Worm (Caenorhabditis elegans): ENCODE measurements around the gene clec-122.

DNA sequence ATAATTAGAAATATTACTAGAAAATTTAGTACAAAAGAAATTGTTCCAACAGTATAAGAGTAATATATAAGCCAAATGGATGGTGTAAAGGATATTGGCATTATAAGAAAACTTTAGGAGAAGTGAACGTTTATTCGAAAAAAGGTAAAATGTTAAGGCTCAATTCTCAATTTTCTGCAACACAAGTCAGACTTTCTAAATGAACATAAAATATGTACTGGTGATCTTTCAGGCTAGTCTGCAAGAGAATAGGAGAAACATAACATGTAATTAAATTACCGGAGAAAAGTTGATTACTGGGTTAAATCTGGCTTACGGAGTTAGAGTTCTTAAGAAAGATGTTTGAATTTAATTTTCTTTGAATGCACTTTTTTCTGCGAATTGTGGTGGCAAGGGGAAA is 50.9 kb downstream of the clec-122 start, which contains the start of gene sri-33:
- TF ChIP-seq aha-1 (tag; optimal IDR thresholded peaks at IDR 0.05) (no peak), lin-15B (tag; optimal IDR thresholded peaks at IDR 0.05) (no peak), nhr-237 (tag; optimal IDR thresholded peaks at IDR 0.05) (no peak), ama-1 (optimal IDR thresholded peaks at IDR 0.05) (no peak), elt-3 (tag; optimal IDR thresholded peaks at IDR 0.05) (no peak), mdl-1 (tag; optimal IDR thresholded peaks at IDR 0.05) (no peak)

Measured in whole organism, L1 larva.